Fruit fly (Drosophila melanogaster): ENCODE results near the gene Adss.

Gene Adss

DNA sequence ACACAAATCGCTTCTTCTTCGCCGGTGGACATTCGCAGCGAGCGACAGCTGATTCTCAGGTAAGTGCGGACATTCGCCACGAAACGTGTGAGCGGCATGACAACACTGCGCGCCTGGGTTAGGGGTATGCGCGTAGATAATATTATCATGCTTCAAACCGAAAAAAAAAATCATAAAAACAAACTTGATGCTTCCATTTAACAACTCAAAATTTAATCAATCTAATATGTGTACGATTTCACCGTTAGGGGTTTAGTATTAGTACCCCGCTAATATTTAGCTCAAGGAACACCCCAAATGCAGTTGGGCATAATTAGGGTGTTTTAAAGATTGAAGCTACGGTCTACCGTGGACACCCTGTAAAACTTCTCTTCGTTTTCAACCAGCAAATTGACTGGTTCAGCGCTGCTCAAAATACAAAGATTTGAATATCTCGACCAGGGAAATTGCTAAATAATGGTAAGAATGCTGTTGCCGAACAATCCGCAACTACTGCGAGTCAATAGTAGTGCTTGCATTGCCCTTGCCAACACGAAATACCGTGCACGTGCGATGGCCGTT lies 8.5 kb downstream of the Adss start, which contains the start of the genes CG17271 and RpS20 (continued):
- TF ChIP-seq CG3847 (GFP tag; IDR thresholded peaks at IDR 0.05) (peak; percentile 90), lab (GFP tag; optimal IDR thresholded peaks at IDR 0.05) (peak; percentile 94), fd64A (GFP tag; optimal IDR thresholded peaks at IDR 0.05) (peak; percentile 27), Jarid2 (GFP tag; optimal IDR thresholded peaks at IDR 0.05) (peak; percentile 66), bbx (GFP tag; IDR thresholded peaks at IDR 0.05; ENCODE audit: partially characterized antibody) (0 out of 2 replicates have a peak, but pooled peaks have one; percentile 18), CG9817 (tag; optimal IDR thresholded peaks at IDR 0.05) (peak; percentile 91), Dfd (GFP tag; optimal IDR thresholded peaks at IDR 0.05) (no peak), slbo (GFP tag; IDR thresholded peaks at IDR 0.05) (peak; percentile 95), Kr (GFP tag; optimal IDR thresholded peaks at IDR 0.05) (no peak), CG1832 (GFP tag; optimal IDR thresholded peaks at IDR 0.05) (no peak), crol (GFP tag; IDR thresholded peaks at IDR 0.05) (0 out of 2 replicates have a peak, but pooled peaks have one; percentile 20), gcm (GFP tag; optimal IDR thresholded peaks at IDR 0.05) (peak; percentile 87), jing (GFP tag; optimal IDR thresholded peaks at IDR 0.05) (no peak), grau (tag; optimal IDR thresholded peaks at IDR 0.05) (peak; percentile 88), CG6683 (GFP tag; optimal IDR thresholded peaks at IDR 0.05) (peak; percentile 76), NfI (GFP tag; optimal IDR thresholded peaks at IDR 0.05) (peak; percentile 87), Sin3A (optimal IDR thresholded peaks at IDR 0.05) (peak; percentile 99), CG13287 (GFP tag; IDR thresholded peaks at IDR 0.05; ENCODE audit: partially characterized antibody) (peak; percentile 36), CG10565 (GFP tag; optimal IDR thresholded peaks at IDR 0.05) (peak; percentile 57), CG12942 (GFP tag; optimal IDR thresholded peaks at IDR 0.05) (peak; percentile 94), peb (GFP tag; IDR thresholded peaks at IDR 0.05) (peak; percentile 78), lilli (GFP tag; optimal IDR thresholded peaks at IDR 0.05) (peak; percentile 97), fu2 (GFP tag; optimal IDR thresholded peaks at IDR 0.05) (peak; percentile 94), unpg (GFP tag; optimal IDR thresholded peaks at IDR 0.05) (peak; percentile 89), CHES-1-like (GFP tag; optimal IDR thresholded peaks at IDR 0.05) (peak; percentile 97), wek (GFP tag; optimal IDR thresholded peaks at IDR 0.05) (peak; percentile 100), CG1024 (GFP tag; IDR thresholded peaks at IDR 0.05) (peak; percentile 77), Rx (GFP tag; IDR thresholded peaks at IDR 0.05) (peak; percentile 87), eve (GFP tag; optimal IDR thresholded peaks at IDR 0.05) (peak in 1 of 2 experiments; percentile 57), CG10979 (tag; optimal IDR thresholded peaks at IDR 0.05) (peak; percentile 86), Hr3 (GFP tag; optimal IDR thresholded peaks at IDR 0.05) (peak; percentile 94), phol (tag; optimal IDR thresholded peaks at IDR 0.05) (peak; percentile 92), CG15696 (tag; optimal IDR thresholded peaks at IDR 0.05) (peak; percentile 85), tin (GFP tag; optimal IDR thresholded peaks at IDR 0.05) (peak; percentile 93), MBD-R2 (GFP tag; IDR thresholded peaks at IDR 0.05) (peak; percentile 93), lov (optimal IDR thresholded peaks at IDR 0.05) (no peak), lov (GFP tag; IDR thresholded peaks at IDR 0.05) (peak; percentile 62; the same call in 1 of the 3 replicates), CG13424 (tag; optimal IDR thresholded peaks at IDR 0.05) (peak; percentile 94), CG7839 (tag; optimal IDR thresholded peaks at IDR 0.05) (peak; percentile 86), CG6175 (GFP tag; IDR thresholded peaks at IDR 0.05) (peak; percentile 61; the same call in 1 of the 3 replicates), Hey (tag; optimal IDR thresholded peaks at IDR 0.05) (peak; percentile 51), Fer2 (tag; optimal IDR thresholded peaks at IDR 0.05) (peak; percentile 85), ssp (GFP tag; IDR thresholded peaks at IDR 0.05) (peak; percentile 92), az2 (GFP tag; optimal IDR thresholded peaks at IDR 0.05) (peak; percentile 90), schlank (tag; optimal IDR thresholded peaks at IDR 0.05) (peak; percentile 43), Sox100B (GFP tag; optimal IDR thresholded peaks at IDR 0.05) (peak; percentile 82), CG7987 (GFP tag; optimal IDR thresholded peaks at IDR 0.05) (peak; percentile 76), cwo (GFP tag; optimal IDR thresholded peaks at IDR 0.05) (peak; percentile 78), Nf-YC (tag; optimal IDR thresholded peaks at IDR 0.05) (peak; percentile 81), CG12299 (tag; optimal IDR thresholded peaks at IDR 0.05) (peak; percentile 84)
